Fruit fly (Drosophila melanogaster) whole organism, prepupa: ENCODE results near the gene TwdlR.

Source experiments
- Blimp-1 ChIP-seq: fragments of 200-800 bp; sonication (Bioruptor generic); optimal IDR thresholded peaks from 3 replicates; lab custom pipeline; 2017; ENCODE audit warnings: missing biosample characterization, missing genetic modification characterization, mild to moderate bottlenecking, moderate library complexity, missing genetic modification reagents
- CG10669 ChIP-seq: fragments of 200-800 bp; sonication (Bioruptor generic); optimal IDR thresholded peaks from 3 replicates; lab custom pipeline; 2018; ENCODE audit warnings: missing biosample characterization, mild to moderate bottlenecking, missing genetic modification characterization, moderate library complexity
- CG11902 ChIP-seq: fragments of 200-800 bp; sonication (Bioruptor generic); optimal IDR thresholded peaks from 3 replicates; lab custom pipeline; 2016; ENCODE audit warnings: missing biosample characterization, missing genetic modification characterization
- CG15336 ChIP-seq: fragments of 200-800 bp; sonication (Bioruptor generic); IDR thresholded peaks from 2 replicates; pipeline ENCODE4 v1.3.6; 2022; ENCODE audit warnings: missing biosample characterization, missing genetic modification characterization
- CG3032 ChIP-seq: fragments of 200-800 bp; optimal IDR thresholded peaks from 2 replicates; lab custom pipeline; 2019; ENCODE audit warnings: missing biosample characterization, mild to moderate bottlenecking, missing genetic modification characterization, moderate library complexity
- CG31627 ChIP-seq: fragments of 200-800 bp; sonication (Bioruptor generic); optimal IDR thresholded peaks from 3 replicates; lab custom pipeline; 2016; ENCODE audit warnings: missing biosample characterization, missing genetic modification characterization
- CG4318 ChIP-seq: fragments of 200-800 bp; sonication (Bioruptor generic); optimal IDR thresholded peaks from 3 replicates; lab custom pipeline; 2017; ENCODE audit warnings: missing biosample characterization, mild to moderate bottlenecking, missing genetic modification characterization
- CG6276 ChIP-seq: fragments of 200-800 bp; sonication (Bioruptor generic); optimal IDR thresholded peaks from 2 replicates; lab custom pipeline; 2017; ENCODE audit warnings: missing biosample characterization, mild to moderate bottlenecking, missing genetic modification characterization
- CG6792 ChIP-seq: fragments of 200-800 bp; sonication (Bioruptor generic); optimal IDR thresholded peaks from 3 replicates; lab custom pipeline; 2016; ENCODE audit warnings: missing biosample characterization, missing genetic modification characterization
- CG6808 ChIP-seq: fragments of 200-800 bp; sonication (Bioruptor generic); optimal IDR thresholded peaks from 3 replicates; lab custom pipeline; 2017; ENCODE audit warnings: missing biosample characterization, missing genetic modification characterization, mild to moderate bottlenecking, moderate library complexity, missing genetic modification reagents
- CG6854 ChIP-seq: fragments of 200-800 bp; sonication (Bioruptor generic); optimal IDR thresholded peaks from 2 replicates; lab custom pipeline; 2017; ENCODE audit warnings: missing biosample characterization, mild to moderate bottlenecking, missing genetic modification characterization
- CG7368 ChIP-seq: fragments of 200-800 bp; sonication (Bioruptor generic); optimal IDR thresholded peaks from 3 replicates; lab custom pipeline; 2016; ENCODE audit warnings: missing biosample characterization, missing genetic modification characterization
- CG8119 ChIP-seq: fragments of 200-800 bp; sonication (Bioruptor generic); IDR thresholded peaks from 3 replicates; pipeline ENCODE4 v1.3.6; 2022; ENCODE audit warnings: missing biosample characterization, missing genetic modification characterization
- CG8632 ChIP-seq: fragments of 200-800 bp; sonication (Bioruptor generic); optimal IDR thresholded peaks from 3 replicates; lab custom pipeline; 2016; ENCODE audit warnings: missing biosample characterization, missing genetic modification characterization
- CG9139 ChIP-seq: fragments of 200-800 bp; sonication (Bioruptor generic); optimal IDR thresholded peaks from 3 replicates; lab custom pipeline; 2017; ENCODE audit warnings: missing biosample characterization, mild to moderate bottlenecking, missing genetic modification characterization
- Eip78C ChIP-seq: fragments of 200-800 bp; sonication (Bioruptor generic); peaks from one replicate; lab custom pipeline; 2016; ENCODE audit warnings: missing biosample characterization, missing genetic modification characterization
- Ets21C ChIP-seq: fragments of 200-800 bp; sonication (Bioruptor generic); optimal IDR thresholded peaks from 3 replicates; lab custom pipeline; 2016; ENCODE audit warnings: missing biosample characterization, missing genetic modification characterization
- Ets96B ChIP-seq: fragments of 200-800 bp; optimal IDR thresholded peaks from 2 replicates; lab custom pipeline; 2019; ENCODE audit warnings: missing biosample characterization, mild to moderate bottlenecking, missing genetic modification characterization, moderate library complexity
- Gug ChIP-seq: fragments of 200-800 bp; sonication (Bioruptor generic); IDR thresholded peaks from 2 replicates; pipeline ENCODE4 v1.3.6; 2022; ENCODE audit warnings: missing biosample characterization, missing genetic modification characterization
- Hr38 ChIP-seq: sonication (Bioruptor generic); optimal IDR thresholded peaks from 2 replicates; lab custom pipeline; 2016; ENCODE audit warnings: missing biosample characterization, missing genetic modification characterization
- Lpt ChIP-seq: fragments of 200-800 bp; sonication (Bioruptor generic); optimal IDR thresholded peaks from 3 replicates; lab custom pipeline; 2016; ENCODE audit warnings: missing biosample characterization, missing genetic modification characterization
- Met ChIP-seq: fragments of 200-800 bp; sonication (Bioruptor generic); optimal IDR thresholded peaks from 3 replicates; lab custom pipeline; 2016; ENCODE audit warnings: missing biosample characterization, missing genetic modification characterization
- OdsH ChIP-seq: fragments of 200-800 bp; sonication (Bioruptor generic); optimal IDR thresholded peaks from 3 replicates; lab custom pipeline; 2016; ENCODE audit warnings: missing biosample characterization, missing genetic modification characterization
- Smox ChIP-seq: fragments of 200-800 bp; sonication (Bioruptor generic); optimal IDR thresholded peaks from 3 replicates; lab custom pipeline; 2016; ENCODE audit warnings: missing biosample characterization, missing genetic modification characterization
- Sox102F ChIP-seq: fragments of 200-800 bp; sonication (Bioruptor generic); optimal IDR thresholded peaks from 2 replicates; lab custom pipeline; 2016; ENCODE audit warnings: missing biosample characterization, mild to moderate bottlenecking, missing genetic modification characterization
- achi ChIP-seq: fragments of 200-800 bp; sonication (Bioruptor generic); optimal IDR thresholded peaks from 3 replicates; lab custom pipeline; 2016; ENCODE audit warnings: missing biosample characterization, missing genetic modification characterization
- acj6 ChIP-seq: fragments of 200-800 bp; sonication (Bioruptor generic); optimal IDR thresholded peaks from 3 replicates; lab custom pipeline; 2016; ENCODE audit warnings: missing biosample characterization, missing genetic modification characterization
- dac ChIP-seq: fragments of 200-800 bp; sonication (Bioruptor generic); optimal IDR thresholded peaks from 2 replicates; lab custom pipeline; 2017; ENCODE audit warnings: missing biosample characterization, mild to moderate bottlenecking, missing genetic modification characterization
- dsx ChIP-seq: fragments of 200-800 bp; optimal IDR thresholded peaks from 3 replicates; lab custom pipeline; 2019; ENCODE audit warnings: missing biosample characterization, mild to moderate bottlenecking, missing genetic modification characterization, moderate library complexity; ENCODE audit not compliant: poor library complexity, severe bottlenecking
- eg ChIP-seq: fragments of 200-800 bp; sonication (Bioruptor generic); IDR thresholded peaks from 3 replicates; pipeline ENCODE4 v1.3.6; 2022; ENCODE audit warnings: missing biosample characterization, missing genetic modification characterization
- esn ChIP-seq: fragments of 200-800 bp; sonication (Bioruptor generic); optimal IDR thresholded peaks from 2 replicates; lab custom pipeline; 2016; ENCODE audit warnings: missing biosample characterization, mild to moderate bottlenecking, missing genetic modification characterization, moderate library complexity
- fd59A ChIP-seq: fragments of 200-800 bp; sonication (Bioruptor generic); optimal IDR thresholded peaks from 2 replicates; lab custom pipeline; 2017; ENCODE audit warnings: missing biosample characterization, mild to moderate bottlenecking, missing genetic modification characterization, missing genetic modification reagents
- fd85E ChIP-seq: fragments of 200-800 bp; sonication (Bioruptor generic); optimal IDR thresholded peaks from 3 replicates; lab custom pipeline; 2016; ENCODE audit warnings: missing biosample characterization, missing genetic modification characterization
- fkh ChIP-seq: fragments of 200-800 bp; sonication (Bioruptor generic); optimal IDR thresholded peaks from 3 replicates; lab custom pipeline; 2017; ENCODE audit warnings: missing biosample characterization, mild to moderate bottlenecking, missing genetic modification characterization, moderate library complexity
- lz ChIP-seq: fragments of 200-800 bp; sonication (Bioruptor generic); optimal IDR thresholded peaks from 3 replicates; lab custom pipeline; 2016; ENCODE audit warnings: missing biosample characterization, missing genetic modification characterization
- net ChIP-seq: fragments of 200-800 bp; sonication (Bioruptor generic); optimal IDR thresholded peaks from 3 replicates; lab custom pipeline; 2016; ENCODE audit warnings: missing biosample characterization, missing genetic modification characterization
- pdm3 ChIP-seq: fragments of 200-800 bp; sonication (Bioruptor generic); optimal IDR thresholded peaks from 3 replicates; lab custom pipeline; 2016; ENCODE audit warnings: missing biosample characterization, missing genetic modification characterization
- salr ChIP-seq, 2 experiments: fragments of 200-800 bp; sonication (Bioruptor generic); optimal IDR thresholded peaks; 3 replicates each; lab custom pipeline; 2016 to 2018; ENCODE audit warnings: missing biosample characterization in 2 of 2, missing genetic modification characterization in 2 of 2, mild to moderate bottlenecking in 1 of 2
- spab ChIP-seq: fragments of 200-800 bp; sonication (Bioruptor generic); optimal IDR thresholded peaks from 2 replicates; lab custom pipeline; 2017; ENCODE audit warnings: missing biosample characterization, mild to moderate bottlenecking, missing genetic modification characterization, missing genetic modification reagents
- svp ChIP-seq: fragments of 200-800 bp; sonication (Bioruptor generic); peaks from one replicate; lab custom pipeline; 2016; ENCODE audit warnings: missing biosample characterization, missing genetic modification characterization
- topi ChIP-seq: fragments of 200-800 bp; sonication (Bioruptor generic); optimal IDR thresholded peaks from 3 replicates; lab custom pipeline; 2016; ENCODE audit warnings: missing biosample characterization, missing genetic modification characterization
- vri ChIP-seq: fragments of 200-800 bp; sonication (Bioruptor generic); optimal IDR thresholded peaks from 3 replicates; lab custom pipeline; 2016; ENCODE audit warnings: missing biosample characterization, mild to moderate bottlenecking, missing genetic modification characterization

The TwdlR gene

DNA sequence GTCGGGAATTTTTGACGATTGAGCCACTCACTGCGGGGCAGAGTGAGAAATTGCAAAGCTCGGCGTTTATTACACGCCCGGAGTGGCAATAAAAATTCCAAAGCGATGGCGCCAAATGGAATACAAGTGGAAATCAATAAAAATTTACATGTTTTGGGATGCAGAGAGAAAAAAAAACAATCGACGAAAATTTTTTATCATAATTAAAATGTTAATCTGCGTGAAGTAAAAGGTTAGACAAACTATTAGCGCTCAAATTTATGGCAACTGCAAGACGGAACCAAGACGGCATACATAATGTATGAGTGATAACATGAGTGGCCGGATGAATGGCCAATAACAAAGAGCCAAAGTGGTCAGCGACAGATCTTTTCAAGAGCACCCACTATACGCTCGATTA, 1.7 kb upstream of the TwdlR start:
- TF ChIP-seq Sox102F (no peak), CG8632 (no peak), salr (GFP tag; optimal IDR thresholded peaks at IDR 0.05; lab: Kevin White, UChicago) (no peak), CG6808 (GFP tag; lab: Kevin White, UChicago) (no peak), CG10669 (GFP tag; lab: Kevin White, UChicago) (no peak), spab (GFP tag; lab: Kevin White, UChicago) (no peak), CG4318 (no peak), CG9139 (GFP tag; lab: Kevin White, UChicago) (no peak)

DNA sequence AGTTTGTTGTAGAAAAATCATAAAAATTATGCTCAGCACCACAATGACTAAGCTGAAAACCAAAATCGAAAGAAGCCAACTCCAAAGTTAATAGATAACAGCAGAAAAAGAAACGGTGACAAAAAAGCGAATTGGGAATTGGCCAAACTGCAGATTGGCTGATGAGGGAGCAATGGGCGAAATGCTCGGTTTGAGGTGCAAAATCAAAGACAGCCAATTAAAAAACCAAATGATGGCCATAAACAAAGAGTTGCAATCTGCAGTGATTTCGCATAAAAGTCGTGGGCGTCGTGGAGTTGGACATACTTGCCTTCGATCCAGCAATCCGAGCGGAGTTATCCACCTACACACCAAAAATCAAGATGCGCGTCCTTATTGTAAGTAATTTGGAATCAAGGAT, 1.3 kb upstream of the TwdlR start, which contains the start of gene TwdlH:
TwdlH (plus strand) TSS at position 301 of the 400 bp plus-strand sequence.
- no peak for TF ChIP-seq Blimp-1
- no peak for TF ChIP-seq topi (GFP tag; lab: Kevin White, UChicago)
- no peak for TF ChIP-seq CG10669 (GFP tag; lab: Kevin White, UChicago)
- no peak for TF ChIP-seq dac
- TF ChIP-seq CG9139 (GFP tag; lab: Kevin White, UChicago), result no peak
- TF ChIP-seq CG11902 (GFP tag; lab: Kevin White, UChicago), result no peak
- TF ChIP-seq svp (GFP tag; lab: Kevin White, UChicago), result no peak
- no peak for TF ChIP-seq CG8632
- TF ChIP-seq Smox, result no peak
- no peak for TF ChIP-seq Lpt (GFP tag; lab: Kevin White, UChicago)
- TF ChIP-seq spab (GFP tag; lab: Kevin White, UChicago), result no peak
- TF ChIP-seq acj6 (GFP tag; lab: Kevin White, UChicago), result no peak
- TF ChIP-seq dsx (GFP tag; lab: Kevin White, UChicago), result no peak
- TF ChIP-seq Met (GFP tag; lab: Kevin White, UChicago), result no peak
- TF ChIP-seq eg (GFP tag; lab: Robert Waterston, UW), result no peak
- TF ChIP-seq net (GFP tag; lab: Kevin White, UChicago), result no peak
- TF ChIP-seq CG15336 (GFP tag; lab: Robert Waterston, UW), result no peak
- TF ChIP-seq, all 60 proteins: peak for 0

DNA sequence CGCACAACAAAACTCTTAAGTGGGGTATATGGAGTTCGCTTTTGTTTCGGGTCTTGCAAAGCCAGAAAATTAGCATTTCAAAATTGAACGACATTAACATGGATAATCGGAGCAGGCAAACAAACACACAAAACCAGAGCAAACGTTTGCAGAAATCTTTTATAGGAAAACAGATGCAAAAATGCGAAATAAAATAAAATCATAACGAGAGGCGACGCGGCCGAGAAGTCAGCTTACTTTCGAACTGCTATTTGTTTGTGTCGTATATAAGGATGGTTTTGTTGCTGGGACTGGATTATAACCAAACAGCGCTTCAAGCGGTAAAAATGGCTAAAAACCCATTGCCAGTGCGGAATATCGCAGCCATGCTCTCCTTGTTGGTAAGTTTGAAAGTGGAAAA, 1.7 kb downstream of the TwdlR start, which contains the start of gene TwdlS:
TwdlS (plus strand) TSS at position 301 of the 400 bp plus-strand sequence.
- TF ChIP-seq svp (GFP tag; lab: Kevin White, UChicago), result peak; percentile 24
- TF ChIP-seq Ets21C (GFP tag; lab: Kevin White, UChicago), result no peak
- no peak for TF ChIP-seq Met (GFP tag; lab: Kevin White, UChicago)

DNA sequence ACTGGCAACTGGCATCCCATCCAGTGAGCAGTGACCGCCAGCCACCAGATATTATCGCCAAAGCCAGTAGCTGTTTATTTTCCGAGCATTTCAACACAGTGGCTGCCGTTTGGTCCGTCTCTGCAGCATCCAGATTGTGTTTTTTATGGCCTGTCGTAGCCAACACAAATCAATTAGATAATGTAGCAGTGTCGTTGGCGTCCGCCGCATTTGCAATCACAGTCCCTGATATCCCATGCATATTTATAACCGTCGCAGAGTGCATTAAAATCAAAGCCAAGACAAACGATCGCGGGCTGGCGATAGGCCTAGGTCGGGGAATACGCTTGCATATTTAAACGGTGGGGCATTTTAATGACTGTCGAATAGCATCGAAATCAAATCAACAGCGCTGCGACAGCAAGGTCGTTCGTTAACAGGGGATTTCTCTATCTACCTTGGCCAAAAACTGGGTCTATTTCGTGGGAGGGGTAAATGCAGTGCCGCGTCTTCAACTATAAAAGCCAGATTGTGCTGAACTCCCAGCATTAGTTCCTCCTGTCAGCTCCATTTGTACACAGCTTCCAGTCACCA, 4.9 kb downstream of the TwdlR start, which contains the start of gene TwdlD:
TwdlD (plus strand) TSS at position 523 of the 573 bp plus-strand sequence.
- TF ChIP-seq vri (GFP tag; lab: Kevin White, UChicago), result no peak

DNA sequence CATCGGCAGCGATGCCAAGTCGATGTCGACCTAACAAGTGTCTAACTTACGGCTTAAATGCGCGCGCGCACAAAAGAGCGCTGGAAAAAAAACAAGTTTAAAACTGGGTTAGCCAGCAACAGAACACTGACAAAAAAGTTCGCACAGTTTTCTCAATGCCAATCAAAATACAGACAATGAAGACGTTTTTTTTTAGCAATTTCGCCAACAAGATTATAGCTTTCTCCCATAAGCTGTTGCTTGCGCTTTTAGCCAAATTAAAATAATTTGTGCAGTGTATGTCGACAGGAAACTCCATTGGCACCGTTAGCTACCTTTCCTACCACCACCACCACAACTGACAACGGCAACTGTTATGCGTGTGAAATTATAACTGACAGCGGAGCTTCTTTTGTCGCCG, 19.9 kb downstream of the TwdlR start:
- TF ChIP-seq acj6 (GFP tag; lab: Kevin White, UChicago), result peak; percentile 6
- TF ChIP-seq fd85E (GFP tag; lab: Kevin White, UChicago), result no peak
- no peak for TF ChIP-seq Sox102F
- TF ChIP-seq Hr38 (GFP tag; lab: Kevin White, UChicago), result no peak
- TF ChIP-seq Gug, result 0 out of 2 replicates have a peak, but pooled peaks have one; percentile 37
- no peak for TF ChIP-seq CG7368
- TF ChIP-seq Eip78C (GFP tag; lab: Kevin White, UChicago), result peak; percentile 76
- peak; percentile 2 for TF ChIP-seq CG6792 (GFP tag; lab: Kevin White, UChicago)
- TF ChIP-seq Ets96B (tag; lab: Kevin White, UChicago), result no peak
- TF ChIP-seq achi, result peak; percentile 37
- TF ChIP-seq CG31627, result no peak
- TF ChIP-seq CG6808 (GFP tag; lab: Kevin White, UChicago), result no peak
- no peak for TF ChIP-seq fkh (GFP tag; lab: Kevin White, UChicago)
- no peak for TF ChIP-seq topi (GFP tag; lab: Kevin White, UChicago)
- no peak for TF ChIP-seq CG8632
- TF ChIP-seq esn (GFP tag; lab: Kevin White, UChicago), result no peak
- no peak for TF ChIP-seq vri (GFP tag; lab: Kevin White, UChicago)
- TF ChIP-seq spab (GFP tag; lab: Kevin White, UChicago), result no peak
- no peak for TF ChIP-seq CG6854
- TF ChIP-seq fd59A (GFP tag; lab: Kevin White, UChicago), result no peak
- no peak for TF ChIP-seq Blimp-1
- TF ChIP-seq net (GFP tag; lab: Kevin White, UChicago), result no peak
- no peak for TF ChIP-seq CG3032
- TF ChIP-seq CG6276 (GFP tag; lab: Kevin White, UChicago), result peak; percentile 25
- TF ChIP-seq lz (GFP tag; lab: Kevin White, UChicago), result peak; percentile 4
- peak; percentile 57; the same call in 2 of the 3 replicates for TF ChIP-seq CG8119 (GFP tag; lab: Robert Waterston, UW)
- TF ChIP-seq pdm3, result peak; percentile 14
- no peak for TF ChIP-seq OdsH (GFP tag; lab: Kevin White, UChicago)
